Worm (Caenorhabditis elegans): ENCODE data around the gene C29F9.8.

DNA sequence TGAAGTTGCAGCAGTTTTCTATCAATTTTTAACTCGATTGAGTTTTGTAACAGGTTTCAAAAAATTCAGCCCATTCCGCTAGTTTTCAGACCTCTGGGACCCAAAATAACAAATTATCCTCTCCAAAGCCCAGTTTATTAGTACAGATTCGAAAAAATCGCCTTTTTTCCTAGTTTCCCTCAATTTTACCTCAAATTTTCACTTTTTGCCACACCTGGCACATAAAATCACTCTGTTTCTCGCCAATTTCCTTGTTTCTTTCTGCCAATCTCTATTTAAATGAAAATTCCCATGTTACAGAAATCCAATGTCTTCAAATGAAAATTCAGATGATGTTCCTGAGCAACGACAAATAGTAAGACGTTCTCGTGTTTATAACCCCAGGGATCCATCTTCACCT lies 35.2 kb upstream of the C29F9.8 start, which contains the start of gene pals-22:
- no peak for TF ChIP-seq zip-11 (GFP tag; IDR thresholded peaks at IDR 0.05)
- TF ChIP-seq pha-4 (GFP tag; IDR thresholded peaks at IDR 0.05): no peak
- no peak for TF ChIP-seq pha-4 (tag; optimal IDR thresholded peaks at IDR 0.05)
- TF ChIP-seq lsy-2 (tag; optimal IDR thresholded peaks at IDR 0.05): no peak
- TF ChIP-seq duxl-1 (tag; optimal IDR thresholded peaks at IDR 0.05; ENCODE audit: poor library complexity): no peak
- TF ChIP-seq unc-39 (tag; optimal IDR thresholded peaks at IDR 0.05): no peak
- TF ChIP-seq snpc-4 (tag; optimal IDR thresholded peaks at IDR 0.05): no peak
- TF ChIP-seq fkh-10 (GFP tag; optimal IDR thresholded peaks at IDR 0.05): no peak
